Worm (Caenorhabditis elegans) whole organism, late embryonic: ENCODE results near the gene adt-3.
A peak's percentile ranks its signal among the peaks of the same experiment; 100 is the strongest.

ENCODE experiments used
- C08G9.2 ChIP-seq: sonication (generic microtip); optimal IDR thresholded peaks from 2 replicates; lab custom pipeline; 2016; ENCODE audit warnings: mild to moderate bottlenecking, missing genetic modification characterization, moderate library complexity, missing compliant biosample characterization
- F13H6.1 ChIP-seq: sonication (generic microtip); optimal IDR thresholded peaks from 2 replicates; lab custom pipeline; 2016; ENCODE audit warnings: missing genetic modification characterization, missing compliant biosample characterization
- K02D7.2 ChIP-seq: sonication (generic microtip); optimal IDR thresholded peaks from 2 replicates; lab custom pipeline; 2017; ENCODE audit warnings: mild to moderate bottlenecking, missing genetic modification characterization, missing compliant biosample characterization
- K09A11.1 ChIP-seq: sonication (generic microtip); optimal IDR thresholded peaks from 2 replicates; lab custom pipeline; 2017; ENCODE audit warnings: antibody characterized with exemption, mild to moderate bottlenecking, missing genetic modification characterization, missing compliant biosample characterization; ENCODE audit not compliant: insufficient read depth
- T23F11.4 ChIP-seq: fragments of 200-800 bp; sonication (Bioruptor generic); optimal IDR thresholded peaks from 2 replicates; lab custom pipeline; 2018; ENCODE audit warnings: mild to moderate bottlenecking, missing genetic modification characterization, missing compliant biosample characterization
- ahr-1 ChIP-seq: sonication (generic microtip); optimal IDR thresholded peaks from 2 replicates; lab custom pipeline; 2016; ENCODE audit warnings: missing genetic modification characterization, missing compliant biosample characterization
- ama-1 ChIP-seq: fragments of 150-350 bp; optimal IDR thresholded peaks from 2 replicates; lab custom pipeline; 2014
- ceh-14 ChIP-seq: sonication (generic microtip); optimal IDR thresholded peaks from 2 replicates; lab custom pipeline; 2016; ENCODE audit warnings: missing genotype, missing genetic modification characterization, missing compliant biosample characterization
- ceh-18 ChIP-seq: sonication (generic microtip); optimal IDR thresholded peaks from 2 replicates; lab custom pipeline; 2016; ENCODE audit warnings: missing genetic modification characterization, missing compliant biosample characterization
- ceh-24 ChIP-seq: sonication (generic microtip); optimal IDR thresholded peaks from 2 replicates; lab custom pipeline; 2016; ENCODE audit warnings: mild to moderate bottlenecking, missing genetic modification characterization, missing compliant biosample characterization
- ceh-30 ChIP-seq: fragments of 150-350 bp; optimal IDR thresholded peaks from 2 replicates; lab custom pipeline; 2014; ENCODE audit warnings: missing biosample characterization, missing genetic modification characterization
- ceh-31 ChIP-seq: sonication (generic microtip); optimal IDR thresholded peaks from 2 replicates; lab custom pipeline; 2016; ENCODE audit warnings: missing genetic modification characterization, missing compliant biosample characterization
- ceh-34 ChIP-seq: sonication (generic microtip); optimal IDR thresholded peaks from 2 replicates; lab custom pipeline; 2016; ENCODE audit warnings: mild to moderate bottlenecking, missing genetic modification characterization, missing compliant biosample characterization
- ceh-9 ChIP-seq: sonication (generic microtip); optimal IDR thresholded peaks from 2 replicates; lab custom pipeline; 2016; ENCODE audit warnings: mild to moderate bottlenecking, missing genetic modification characterization, inconsistent platforms, missing compliant biosample characterization
- che-1 ChIP-seq: sonication (generic microtip); optimal IDR thresholded peaks from 2 replicates; lab custom pipeline; 2016; ENCODE audit warnings: mild to moderate bottlenecking, missing genetic modification characterization, missing compliant biosample characterization
- dmd-4 ChIP-seq: sonication (generic microtip); optimal IDR thresholded peaks from 2 replicates; lab custom pipeline; 2016; ENCODE audit warnings: borderline replicate concordance, missing genetic modification characterization, missing compliant biosample characterization
- dve-1 ChIP-seq: sonication (generic microtip); optimal IDR thresholded peaks from 2 replicates; lab custom pipeline; 2017; ENCODE audit warnings: antibody characterized with exemption, mild to moderate bottlenecking, missing genetic modification characterization, missing compliant biosample characterization
- ets-4 ChIP-seq: sonication (generic microtip); optimal IDR thresholded peaks from 2 replicates; lab custom pipeline; 2016; ENCODE audit warnings: missing genetic modification characterization, missing compliant biosample characterization
- fax-1 ChIP-seq: sonication (generic microtip); optimal IDR thresholded peaks from 2 replicates; lab custom pipeline; 2016; ENCODE audit warnings: missing genotype, missing genetic modification characterization, missing compliant biosample characterization
- fkh-6 ChIP-seq: sonication (generic microtip); optimal IDR thresholded peaks from 2 replicates; lab custom pipeline; 2016; ENCODE audit warnings: missing genetic modification characterization, missing compliant biosample characterization
- gmeb-2 ChIP-seq: sonication (generic microtip); optimal IDR thresholded peaks from 2 replicates; lab custom pipeline; 2016; ENCODE audit warnings: missing genetic modification characterization, inconsistent platforms, missing compliant biosample characterization
- hlh-15 ChIP-seq: sonication (generic microtip); optimal IDR thresholded peaks from 2 replicates; lab custom pipeline; 2016; ENCODE audit warnings: missing genetic modification characterization, missing compliant biosample characterization
- hlh-6 ChIP-seq: sonication (generic microtip); optimal IDR thresholded peaks from 2 replicates; lab custom pipeline; 2016; ENCODE audit warnings: missing genotype, missing genetic modification characterization, missing compliant biosample characterization
- lim-6 ChIP-seq: sonication (generic microtip); optimal IDR thresholded peaks from 2 replicates; lab custom pipeline; 2016; ENCODE audit warnings: missing genetic modification characterization, missing compliant biosample characterization
- madf-2 ChIP-seq: sonication (generic microtip); optimal IDR thresholded peaks from 2 replicates; lab custom pipeline; 2017; ENCODE audit warnings: missing genetic modification characterization, missing compliant biosample characterization
- mec-3 ChIP-seq: sonication (generic microtip); optimal IDR thresholded peaks from 2 replicates; lab custom pipeline; 2016; ENCODE audit warnings: borderline replicate concordance, missing genetic modification characterization, missing compliant biosample characterization
- nfya-1 ChIP-seq: sonication (generic microtip); optimal IDR thresholded peaks from 2 replicates; lab custom pipeline; 2017; ENCODE audit warnings: missing genetic modification characterization, mild to moderate bottlenecking, missing compliant biosample characterization, antibody characterized with exemption, moderate library complexity
- nhr-11 ChIP-seq: fragments of 150-350 bp; optimal IDR thresholded peaks from 2 replicates; lab custom pipeline; 2014; ENCODE audit warnings: missing biosample characterization, missing genetic modification characterization
- odd-2 ChIP-seq: sonication (generic microtip); optimal IDR thresholded peaks from 2 replicates; lab custom pipeline; 2017; ENCODE audit warnings: antibody characterized with exemption, mild to moderate bottlenecking, missing genetic modification characterization, missing compliant biosample characterization
- pag-3 ChIP-seq: sonication (generic microtip); optimal IDR thresholded peaks from 2 replicates; lab custom pipeline; 2016; ENCODE audit warnings: missing compliant biosample characterization, missing genetic modification characterization, borderline replicate concordance
- pat-9 ChIP-seq: fragments of 200-800 bp; sonication (Bioruptor generic); optimal IDR thresholded peaks from 2 replicates; lab custom pipeline; 2018; ENCODE audit warnings: mild to moderate bottlenecking, missing genetic modification characterization, moderate library complexity, missing compliant biosample characterization
- pqm-1 ChIP-seq: sonication (generic microtip); optimal IDR thresholded peaks from 2 replicates; lab custom pipeline; 2016; ENCODE audit warnings: missing genetic modification characterization, missing compliant biosample characterization
- pros-1 ChIP-seq: fragments of 150-350 bp; optimal IDR thresholded peaks from 2 replicates; lab custom pipeline; 2014; ENCODE audit warnings: missing biosample characterization, missing genetic modification reagents, missing genetic modification characterization
- ref-2 ChIP-seq: sonication (generic microtip); optimal IDR thresholded peaks from 2 replicates; lab custom pipeline; 2016; ENCODE audit warnings: missing genetic modification characterization, missing compliant biosample characterization
- sox-2 ChIP-seq: fragments of 200-800 bp; sonication (Bioruptor generic); IDR thresholded peaks from 2 replicates; pipeline ENCODE4 v1.3.6; 2022; ENCODE audit warnings: missing genetic modification reagents, missing genetic modification characterization, missing compliant biosample characterization
- syd-9 ChIP-seq: sonication (generic microtip); optimal IDR thresholded peaks from 2 replicates; lab custom pipeline; 2016; ENCODE audit warnings: mild to moderate bottlenecking, missing genetic modification characterization, moderate library complexity, missing compliant biosample characterization
- tbx-2 ChIP-seq: sonication (generic microtip); optimal IDR thresholded peaks from 2 replicates; lab custom pipeline; 2016; ENCODE audit warnings: missing genetic modification characterization, missing compliant biosample characterization
- tbx-7 ChIP-seq: sonication (generic microtip); optimal IDR thresholded peaks from 2 replicates; lab custom pipeline; 2016; ENCODE audit warnings: missing genotype, missing genetic modification characterization, missing compliant biosample characterization
- ttx-3 ChIP-seq: sonication (generic microtip); optimal IDR thresholded peaks from 2 replicates; lab custom pipeline; 2016; ENCODE audit warnings: missing genetic modification reagents, missing genetic modification characterization, missing compliant biosample characterization
- unc-3 ChIP-seq, 2 experiments: fragments of 200-800 bp in 1 of 2; sonication (Bioruptor generic) in 1 of 2; sonication (generic microtip) in 1 of 2; conservative IDR thresholded peaks in 1 of 2; optimal IDR thresholded peaks in 1 of 2; 2 replicates each; pipeline versions ENCODE4 v1.3.6 to Lab custom; 2016 to 2022; ENCODE audit warnings: missing compliant biosample characterization in 2 of 2, missing genetic modification characterization in 2 of 2, missing genetic modification reagents in 1 of 2
- unc-42 ChIP-seq: sonication (generic microtip); optimal IDR thresholded peaks from 2 replicates; lab custom pipeline; 2016; ENCODE audit warnings: missing genotype, missing genetic modification characterization, missing compliant biosample characterization
- unc-55 ChIP-seq: sonication (generic microtip); optimal IDR thresholded peaks from 2 replicates; lab custom pipeline; 2017; ENCODE audit warnings: missing biosample characterization, missing genetic modification reagents, missing genetic modification characterization
- unc-86 ChIP-seq: sonication (generic microtip); optimal IDR thresholded peaks from 2 replicates; lab custom pipeline; 2016; ENCODE audit warnings: missing genetic modification characterization, missing compliant biosample characterization
- zip-5 ChIP-seq: sonication (generic microtip); optimal IDR thresholded peaks from 2 replicates; lab custom pipeline; 2016; ENCODE audit warnings: missing genetic modification characterization, missing compliant biosample characterization
- ztf-16 ChIP-seq: sonication (generic microtip); optimal IDR thresholded peaks from 2 replicates; lab custom pipeline; 2017; ENCODE audit warnings: missing genetic modification characterization, missing compliant biosample characterization

adt-3 gene

DNA sequence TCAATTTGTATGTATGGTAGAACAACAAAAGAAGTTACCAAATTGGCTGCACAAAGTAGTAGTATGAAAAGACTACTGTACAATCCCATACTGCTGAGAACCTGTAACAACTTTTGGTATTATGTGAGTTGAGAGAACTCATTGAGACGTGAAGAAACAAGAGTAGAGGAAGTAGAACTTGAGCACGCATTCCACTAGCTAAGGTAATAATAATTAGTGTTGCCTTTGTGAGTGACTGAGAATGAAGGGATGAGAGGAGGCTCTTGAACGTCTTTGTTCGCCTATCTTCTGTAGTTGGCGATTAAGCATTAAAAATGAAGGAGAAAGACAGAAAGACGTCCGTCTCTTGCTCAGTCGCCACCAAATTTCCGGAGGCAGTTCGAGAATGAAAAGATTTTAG is 42.1 kb downstream of the adt-3 start, which contains the start of gene C16B8.4:
Gene C16B8.4, minus strand, starts transcription at position 101 of the 400 bp plus-strand sequence.
- no peak for TF ChIP-seq ceh-18 (tag; lab: Kevin White, UChicago)
- no peak for TF ChIP-seq F13H6.1 (tag; lab: Kevin White, UChicago)
- TF ChIP-seq che-1 = no peak
- TF ChIP-seq dmd-4 (tag; lab: Kevin White, UChicago) = no peak
- TF ChIP-seq tbx-2 = no peak
- no peak for TF ChIP-seq pqm-1 (tag; lab: Kevin White, UChicago)

DNA sequence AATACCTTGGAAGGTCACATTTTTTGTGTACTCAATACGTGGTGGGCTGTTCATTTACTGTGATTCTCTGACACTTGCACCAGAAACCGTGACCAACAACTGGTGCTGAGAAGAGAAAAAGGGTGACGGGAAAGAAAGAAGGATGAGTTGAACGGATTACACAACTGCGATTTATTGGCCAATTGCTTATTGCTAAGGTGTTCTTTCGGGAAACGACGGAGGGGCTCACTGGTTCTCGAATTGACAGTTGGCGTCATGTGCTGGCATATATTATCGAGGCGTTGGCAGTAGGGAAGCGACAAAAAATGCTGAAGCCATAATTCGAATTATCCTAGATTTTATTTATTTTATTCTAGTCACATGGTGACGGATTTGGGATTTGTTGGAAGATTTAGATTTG is 42.7 kb downstream of the adt-3 start:
- TF ChIP-seq ztf-16 (tag; lab: Kevin White, UChicago) (no peak), sox-2 (GFP tag; lab: Robert Waterston, UW) (no peak), ceh-14 (no peak), gmeb-2 (tag; lab: Kevin White, UChicago) (no peak), unc-3 (GFP tag; conservative IDR thresholded peaks at IDR 0.05; lab: Robert Waterston, UW) (no peak), unc-3 (tag; optimal IDR thresholded peaks at IDR 0.05; lab: Kevin White, UChicago) (no peak), pag-3 (tag; lab: Kevin White, UChicago) (no peak), nhr-11 (tag; lab: Kevin White, UChicago) (no peak), ref-2 (no peak), ceh-34 (tag; lab: Kevin White, UChicago) (no peak), T23F11.4 (no peak), ama-1 (lab: Kevin White, UChicago) (no peak), ets-4 (tag; lab: Kevin White, UChicago) (no peak), fkh-6 (tag; lab: Kevin White, UChicago) (no peak), dve-1 (no peak), K02D7.2 (no peak), odd-2 (tag; lab: Kevin White, UChicago) (no peak), syd-9 (tag; lab: Kevin White, UChicago) (no peak), F13H6.1 (tag; lab: Kevin White, UChicago) (no peak), zip-5 (tag; lab: Kevin White, UChicago) (no peak)

DNA sequence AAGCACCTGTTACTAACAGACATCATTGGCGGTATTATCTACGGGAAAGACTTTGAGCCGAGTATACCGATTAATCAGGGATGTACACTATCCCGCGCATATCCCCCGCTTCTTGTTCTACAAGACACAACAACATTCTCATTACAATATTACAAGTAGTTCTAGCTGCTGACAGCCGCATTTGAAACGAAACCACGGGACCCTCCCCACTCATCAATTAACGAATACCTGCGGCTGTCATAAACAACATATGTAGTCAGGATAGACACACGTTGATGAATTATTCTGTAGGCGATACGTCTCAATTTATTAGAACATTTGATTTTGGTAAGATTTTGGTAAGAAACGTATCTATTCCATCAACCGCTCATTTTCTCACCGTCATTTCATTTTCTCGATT is 45.3 kb downstream of the adt-3 start:
- peak; percentile 54 for TF ChIP-seq unc-55 (GFP tag; lab: Kevin White, UChicago)
- TF ChIP-seq unc-42 = no peak

DNA sequence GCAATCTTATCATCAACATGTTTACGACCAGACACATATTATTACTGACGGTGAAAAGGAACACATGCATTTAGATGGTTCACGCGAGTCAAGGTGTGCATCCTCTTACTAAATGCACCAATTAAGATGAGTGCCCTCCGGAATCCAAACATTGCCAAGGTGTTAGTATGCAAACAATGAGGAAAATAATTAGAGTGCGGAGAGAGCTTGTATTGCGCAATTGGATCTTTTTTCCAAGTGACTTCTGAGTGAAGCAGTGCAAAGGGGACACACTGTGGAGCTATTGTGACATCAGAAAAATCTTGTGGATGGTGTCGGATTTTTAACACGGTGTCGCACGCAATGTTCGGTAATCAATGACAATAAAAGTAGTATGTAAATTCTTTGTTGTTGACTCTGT is 45.8 kb downstream of the adt-3 start:
- TF ChIP-seq gmeb-2 (tag; lab: Kevin White, UChicago) (no peak), ref-2 (peak; percentile 74)

DNA sequence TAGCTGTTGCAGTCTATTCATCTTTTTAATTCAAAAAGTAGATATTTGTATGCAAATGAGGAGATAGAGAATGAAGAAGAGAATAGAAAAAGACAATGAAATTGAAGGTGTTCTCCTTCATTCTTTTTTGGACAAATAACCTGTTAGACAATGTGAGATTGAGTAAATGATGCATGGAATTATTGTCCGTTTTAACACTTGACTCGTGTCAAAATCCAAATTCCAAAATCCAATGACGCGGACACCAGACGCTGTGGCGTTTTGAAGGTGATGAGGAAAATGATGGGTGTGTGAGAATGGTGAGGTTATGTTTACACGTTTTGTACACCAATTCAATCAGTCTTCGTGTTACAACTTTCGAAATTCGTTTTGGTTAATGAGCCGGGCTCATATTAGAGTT is 47.7 kb downstream of the adt-3 start:
- TF ChIP-seq pat-9 (tag; lab: Kevin White, UChicago) = no peak
- no peak for TF ChIP-seq K02D7.2
- TF ChIP-seq lim-6 (tag; lab: Kevin White, UChicago) = no peak
- no peak for TF ChIP-seq ets-4 (tag; lab: Kevin White, UChicago)
- TF ChIP-seq ref-2 = no peak
- TF ChIP-seq hlh-6 = no peak
- TF ChIP-seq ahr-1 (tag; lab: Kevin White, UChicago) = no peak
- TF ChIP-seq ceh-9 (tag; lab: Kevin White, UChicago) = no peak
- no peak for TF ChIP-seq ceh-30 (tag; lab: Kevin White, UChicago)
- TF ChIP-seq pqm-1 (tag; lab: Kevin White, UChicago) = no peak
- no peak for TF ChIP-seq odd-2 (tag; lab: Kevin White, UChicago)
- TF ChIP-seq C08G9.2 (tag; lab: Kevin White, UChicago) = no peak

DNA sequence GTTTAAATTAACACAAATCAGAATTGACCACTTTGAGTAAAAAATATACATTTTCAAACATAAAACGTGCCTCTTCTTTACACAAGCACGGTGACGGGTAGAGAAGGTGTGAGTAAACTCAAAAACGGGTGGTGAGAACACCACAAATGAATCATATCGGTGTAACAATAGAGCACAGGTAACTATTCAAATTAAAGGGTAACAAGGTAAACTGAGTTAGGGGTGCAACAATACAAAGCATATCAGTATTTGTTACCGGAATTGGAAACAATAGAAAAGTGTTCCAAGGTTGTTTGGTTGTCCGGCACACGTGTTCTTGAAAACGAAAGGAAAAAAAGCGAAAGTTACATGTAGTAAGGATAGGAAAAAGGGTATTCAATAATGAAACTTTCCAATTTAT is 50.9 kb downstream of the adt-3 start:
- TF ChIP-seq ceh-31 (tag; lab: Kevin White, UChicago) = no peak
- no peak for TF ChIP-seq sox-2 (GFP tag; lab: Robert Waterston, UW)
- no peak for TF ChIP-seq tbx-7
- TF ChIP-seq hlh-15 (tag; lab: Kevin White, UChicago) = no peak
- no peak for TF ChIP-seq ceh-24 (tag; lab: Kevin White, UChicago)
- TF ChIP-seq nfya-1 (tag; lab: Kevin White, UChicago) = no peak
- TF ChIP-seq madf-2 (tag; lab: Kevin White, UChicago) = no peak
- no peak for TF ChIP-seq unc-86 (tag; lab: Kevin White, UChicago)
- no peak for TF ChIP-seq K09A11.1 (tag; lab: Kevin White, UChicago)
- TF ChIP-seq ttx-3 = no peak
- no peak for TF ChIP-seq pros-1 (tag; lab: Kevin White, UChicago)
- TF ChIP-seq mec-3 = no peak
- TF ChIP-seq fax-1 = no peak
